Worm (Caenorhabditis elegans) whole organism, L4 larva: Measurements from ENCODE around the gene K07F5.16.

ENCODE experiments used
- F26F4.8 ChIP-seq: fragments of 200-800 bp; sonication (Bioruptor generic); conservative IDR thresholded peaks from 2 replicates; pipeline ENCODE4 v1.3.6; 2022; ENCODE audit warnings: missing genetic modification characterization, missing compliant biosample characterization
- F49E8.2 ChIP-seq: sonication (generic microtip); optimal IDR thresholded peaks from 2 replicates; lab custom pipeline; 2016; ENCODE audit warnings: missing compliant biosample characterization, mild to moderate bottlenecking, missing genetic modification characterization, borderline replicate concordance
- R02D3.7 ChIP-seq: fragments of 150-350 bp; sonication (generic microtip); optimal IDR thresholded peaks from 3 replicates; lab custom pipeline; 2014; ENCODE audit warnings: missing biosample characterization, missing genetic modification characterization
- Y105C5A.15 ChIP-seq: fragments of 200-800 bp; sonication (Bioruptor generic); IDR thresholded peaks from 2 replicates; pipeline ENCODE4 v1.3.6; 2022; ENCODE audit warnings: missing genetic modification characterization, missing compliant biosample characterization
- Y48G9A.11 ChIP-seq: fragments of 200-800 bp; sonication (Bioruptor generic); IDR thresholded peaks from 2 replicates; pipeline ENCODE4 v1.3.6; 2022; ENCODE audit warnings: missing genetic modification reagents, missing genetic modification characterization, missing compliant biosample characterization
- Y75B8A.6 ChIP-seq: fragments of 200-800 bp; sonication (Bioruptor generic); IDR thresholded peaks from 2 replicates; pipeline ENCODE4 v1.3.6; 2022; ENCODE audit warnings: missing genetic modification reagents, missing genetic modification characterization, missing compliant biosample characterization
- ZK546.5 ChIP-seq, 2 experiments: sonication (generic microtip); optimal IDR thresholded peaks; 2 replicates each; lab custom pipeline; 2017; ENCODE audit warnings: missing biosample characterization in 2 of 2, missing genetic modification characterization in 2 of 2
- aha-1 ChIP-seq: fragments of 150-350 bp; peaks from one replicate; lab custom pipeline; 2014; ENCODE audit warnings: missing biosample characterization, missing genetic modification characterization
- attf-4 ChIP-seq: sonication (generic microtip); optimal IDR thresholded peaks from 3 replicates; lab custom pipeline; 2017; ENCODE audit warnings: missing biosample characterization, missing genetic modification characterization
- ceh-20 ChIP-seq: fragments of 200-800 bp; sonication (Bioruptor generic); IDR thresholded peaks from 2 replicates; pipeline ENCODE4 v1.3.6; 2022; ENCODE audit warnings: missing genetic modification reagents, missing genetic modification characterization, missing compliant biosample characterization
- ceh-28 ChIP-seq: fragments of 150-350 bp; optimal IDR thresholded peaks from 2 replicates; lab custom pipeline; 2014; ENCODE audit warnings: missing biosample characterization, missing genetic modification reagents, missing genetic modification characterization
- ceh-62 ChIP-seq: sonication (generic microtip); optimal IDR thresholded peaks from 2 replicates; lab custom pipeline; 2017; ENCODE audit warnings: missing biosample characterization, missing genetic modification characterization
- ceh-82 ChIP-seq: sonication (generic microtip); optimal IDR thresholded peaks from 2 replicates; lab custom pipeline; 2017; ENCODE audit warnings: missing biosample characterization, missing genetic modification characterization
- ces-1 ChIP-seq: fragments of 150-350 bp; sonication (generic microtip); optimal IDR thresholded peaks from 4 replicates; lab custom pipeline; 2014; ENCODE audit warnings: missing biosample characterization, missing genetic modification reagents, missing genetic modification characterization
- daf-12 ChIP-seq: fragments of 150-350 bp; optimal IDR thresholded peaks from 2 replicates; lab custom pipeline; 2014; ENCODE audit warnings: missing biosample characterization, missing genetic modification reagents, missing genetic modification characterization
- daf-19 ChIP-seq: fragments of 200-800 bp; sonication (Bioruptor generic); conservative IDR thresholded peaks from 2 replicates; pipeline ENCODE4 v1.3.6; 2022; ENCODE audit warnings: missing genetic modification characterization, missing compliant biosample characterization
- daf-8 ChIP-seq: fragments of 200-800 bp; sonication (Bioruptor generic); IDR thresholded peaks from 2 replicates; pipeline ENCODE4 v1.3.6; 2022; ENCODE audit warnings: missing genetic modification characterization, missing compliant biosample characterization
- dmd-6 ChIP-seq: fragments of 200-800 bp; sonication (Bioruptor generic); IDR thresholded peaks from 2 replicates; pipeline ENCODE4 v1.3.6; 2022; ENCODE audit warnings: missing genetic modification reagents, missing genetic modification characterization, missing compliant biosample characterization
- dmd-9 ChIP-seq: fragments of 200-800 bp; sonication (Bioruptor generic); IDR thresholded peaks from 2 replicates; pipeline ENCODE4 v1.3.6; 2022; ENCODE audit warnings: missing genetic modification reagents, missing genetic modification characterization, missing compliant biosample characterization
- egl-27 ChIP-seq: sonication (generic microtip); optimal IDR thresholded peaks from 3 replicates; lab custom pipeline; 2017; ENCODE audit warnings: missing biosample characterization, missing genetic modification reagents, missing genetic modification characterization
- gei-8 ChIP-seq: fragments of 200-800 bp; sonication (Bioruptor generic); optimal IDR thresholded peaks from 2 replicates; lab custom pipeline; 2018; ENCODE audit warnings: mild to moderate bottlenecking, missing genetic modification characterization, missing compliant biosample characterization
- hif-1 ChIP-seq, 2 experiments: sonication (generic microtip); optimal IDR thresholded peaks; 2 replicates each; lab custom pipeline; 2016 to 2017; ENCODE audit warnings: missing compliant biosample characterization in 2 of 2, missing genetic modification characterization in 2 of 2, missing genetic modification reagents in 2 of 2, missing genotype in 2 of 2, mild to moderate bottlenecking in 1 of 2
- jun-1 ChIP-seq: fragments of 150-350 bp; optimal IDR thresholded peaks from 2 replicates; lab custom pipeline; 2014; ENCODE audit warnings: missing biosample characterization, missing genetic modification reagents, missing genetic modification characterization
- lin-1 ChIP-seq: fragments of 200-800 bp; sonication (Bioruptor generic); IDR thresholded peaks from 2 replicates; pipeline ENCODE4 v1.3.6; 2022; ENCODE audit warnings: missing genetic modification reagents, missing genetic modification characterization, missing compliant biosample characterization
- lin-15B ChIP-seq: fragments of 150-350 bp; sonication (generic microtip); optimal IDR thresholded peaks from 3 replicates; lab custom pipeline; 2014; ENCODE audit warnings: missing biosample characterization, missing genetic modification characterization
- lin-29 ChIP-seq: fragments of 200-800 bp; sonication (Bioruptor generic); IDR thresholded peaks from 2 replicates; pipeline ENCODE4 v1.3.6; 2022; ENCODE audit warnings: missing genetic modification reagents, missing genetic modification characterization, missing compliant biosample characterization
- lin-39 ChIP-seq: fragments of 150-350 bp; optimal IDR thresholded peaks from 2 replicates; lab custom pipeline; 2014; ENCODE audit warnings: missing biosample characterization, missing genetic modification reagents, missing genetic modification characterization
- mdl-1 ChIP-seq, 2 experiments: fragments of 150-350 bp in 1 of 2; sonication (generic microtip) in 1 of 2; optimal IDR thresholded peaks; 2 replicates each; lab custom pipeline; 2014 to 2017; ENCODE audit warnings: missing biosample characterization in 2 of 2, missing genetic modification characterization in 2 of 2
- mdt-29 ChIP-seq: fragments of 200-800 bp; sonication (Bioruptor generic); IDR thresholded peaks from 2 replicates; pipeline ENCODE4 v1.3.6; 2022; ENCODE audit warnings: missing genetic modification reagents, missing genetic modification characterization, missing compliant biosample characterization
- mep-1 ChIP-seq: fragments of 150-350 bp; sonication (generic microtip); optimal IDR thresholded peaks from 3 replicates; lab custom pipeline; 2014; ENCODE audit warnings: missing biosample characterization, missing genetic modification characterization
- mes-2 ChIP-seq: sonication (generic microtip); optimal IDR thresholded peaks from 2 replicates; lab custom pipeline; 2016; ENCODE audit warnings: missing genotype, mild to moderate bottlenecking, missing genetic modification characterization, missing compliant biosample characterization; ENCODE audit not compliant: poor library complexity, severe bottlenecking
- mxl-2 ChIP-seq: fragments of 200-800 bp; sonication (Bioruptor generic); conservative IDR thresholded peaks from 2 replicates; pipeline ENCODE4 v1.3.6; 2022; ENCODE audit warnings: missing genetic modification reagents, missing genetic modification characterization, missing compliant biosample characterization
- mxl-3 ChIP-seq: fragments of 200-800 bp; sonication (Bioruptor generic); optimal IDR thresholded peaks from 2 replicates; lab custom pipeline; 2018; ENCODE audit warnings: mild to moderate bottlenecking, missing genetic modification characterization, missing compliant biosample characterization
- nhr-11 ChIP-seq: fragments of 150-350 bp; optimal IDR thresholded peaks from 2 replicates; lab custom pipeline; 2014; ENCODE audit warnings: missing biosample characterization, missing genetic modification characterization
- nhr-237 ChIP-seq: sonication (generic microtip); optimal IDR thresholded peaks from 2 replicates; lab custom pipeline; 2017; ENCODE audit warnings: missing biosample characterization, missing genetic modification characterization
- nhr-25 ChIP-seq: sonication (generic microtip); optimal IDR thresholded peaks from 2 replicates; lab custom pipeline; 2017; ENCODE audit warnings: missing genetic modification characterization, mild to moderate bottlenecking, missing compliant biosample characterization, antibody characterized with exemption, moderate library complexity, borderline replicate concordance; ENCODE audit not compliant: insufficient read depth
- nhr-28 ChIP-seq: fragments of 150-350 bp; optimal IDR thresholded peaks from 2 replicates; lab custom pipeline; 2014; ENCODE audit warnings: missing biosample characterization, missing genetic modification characterization
- nhr-41 ChIP-seq: fragments of 200-800 bp; sonication (Bioruptor generic); IDR thresholded peaks from 2 replicates; pipeline ENCODE4 v1.3.6; 2022; ENCODE audit warnings: missing genetic modification reagents, missing genetic modification characterization, missing compliant biosample characterization
- nhr-42 ChIP-seq: fragments of 200-800 bp; sonication (Bioruptor generic); IDR thresholded peaks from 2 replicates; pipeline ENCODE4 v1.3.6; 2022; ENCODE audit warnings: missing genetic modification characterization, missing compliant biosample characterization
- nhr-77 ChIP-seq: fragments of 150-350 bp; optimal IDR thresholded peaks from 2 replicates; lab custom pipeline; 2014; ENCODE audit warnings: missing biosample characterization, missing genetic modification characterization
- pqm-1 ChIP-seq: sonication (generic microtip); optimal IDR thresholded peaks from 2 replicates; lab custom pipeline; 2017; ENCODE audit warnings: missing biosample characterization, missing genetic modification characterization
- saeg-2 ChIP-seq: fragments of 200-800 bp; sonication (Bioruptor generic); IDR thresholded peaks from 2 replicates; pipeline ENCODE4 v1.3.6; 2022; ENCODE audit warnings: missing genetic modification reagents, missing genetic modification characterization, missing compliant biosample characterization
- sdz-12 ChIP-seq: fragments of 200-800 bp; sonication (Bioruptor generic); optimal IDR thresholded peaks from 2 replicates; lab custom pipeline; 2018; ENCODE audit warnings: mild to moderate bottlenecking, missing genetic modification characterization, missing compliant biosample characterization
- skn-1 ChIP-seq: fragments of 150-350 bp; optimal IDR thresholded peaks from 2 replicates; lab custom pipeline; 2014; ENCODE audit warnings: missing biosample characterization, missing genetic modification characterization
- snpc-1.2 ChIP-seq: fragments of 200-800 bp; sonication (Bioruptor generic); IDR thresholded peaks from 2 replicates; pipeline ENCODE4 v1.3.6; 2022; ENCODE audit warnings: missing genetic modification reagents, missing genetic modification characterization, missing compliant biosample characterization
- snpc-4 ChIP-seq: fragments of 150-350 bp; optimal IDR thresholded peaks from 2 replicates; lab custom pipeline; 2014; ENCODE audit warnings: missing biosample characterization, missing genetic modification characterization
- spr-3 ChIP-seq: fragments of 200-800 bp; sonication (Bioruptor generic); optimal IDR thresholded peaks from 2 replicates; lab custom pipeline; 2018; ENCODE audit warnings: mild to moderate bottlenecking, missing genetic modification characterization, missing compliant biosample characterization
- tag-97 ChIP-seq: fragments of 200-800 bp; sonication (Bioruptor generic); IDR thresholded peaks from 2 replicates; pipeline ENCODE4 v1.3.6; 2022; ENCODE audit warnings: missing genetic modification characterization, missing compliant biosample characterization
- unc-39 ChIP-seq: sonication (generic microtip); optimal IDR thresholded peaks from 2 replicates; lab custom pipeline; 2017; ENCODE audit warnings: missing biosample characterization, missing genetic modification characterization
- vab-7 ChIP-seq: fragments of 200-800 bp; sonication (Bioruptor generic); IDR thresholded peaks from 2 replicates; pipeline ENCODE4 v1.3.6; 2022; ENCODE audit warnings: missing genetic modification reagents, missing genetic modification characterization, missing compliant biosample characterization
- zfp-2 ChIP-seq: sonication (generic microtip); optimal IDR thresholded peaks from 2 replicates; lab custom pipeline; 2016; ENCODE audit warnings: mild to moderate bottlenecking, missing genetic modification characterization, missing compliant biosample characterization
- zip-2 ChIP-seq: fragments of 150-350 bp; optimal IDR thresholded peaks from 2 replicates; lab custom pipeline; 2014; ENCODE audit warnings: missing biosample characterization, missing genetic modification characterization
- ztf-11 ChIP-seq: fragments of 150-350 bp; optimal IDR thresholded peaks from 2 replicates; lab custom pipeline; 2014; ENCODE audit warnings: missing biosample characterization, missing genetic modification characterization

The K07F5.16 gene

ce11 chrIV:9857952-9858488, 5.9 kb upstream of the K07F5.16 start, which contains the start of gene npp-1 (continued):
- no peak for TF ChIP-seq zfp-2 (tag; lab: Kevin White, UChicago)
- no peak for TF ChIP-seq dmd-6
- peak; percentile 17 for TF ChIP-seq nhr-28 (tag; lab: Kevin White, UChicago)
- TF ChIP-seq lin-39 (tag; lab: Kevin White, UChicago), result no peak
- TF ChIP-seq nhr-41 (GFP tag; lab: Robert Waterston, UW), result no peak
- no peak for TF ChIP-seq nhr-42 (GFP tag; lab: Robert Waterston, UW)
- no peak for TF ChIP-seq mxl-2
- TF ChIP-seq F26F4.8 (GFP tag; lab: Robert Waterston, UW), result no peak
- TF ChIP-seq Y105C5A.15 (GFP tag; lab: Robert Waterston, UW), result no peak
- no peak for TF ChIP-seq saeg-2
- no peak for TF ChIP-seq ceh-20 (GFP tag; lab: Robert Waterston, UW)
- no peak for TF ChIP-seq egl-27 (tag; lab: Kevin White, UChicago)
- no peak for TF ChIP-seq Y75B8A.6 (GFP tag; lab: Robert Waterston, UW)
- no peak for TF ChIP-seq ceh-62 (tag; lab: Kevin White, UChicago)
- TF ChIP-seq ceh-82 (tag; lab: Kevin White, UChicago), result no peak
- no peak for TF ChIP-seq sdz-12 (GFP tag; lab: Kevin White, UChicago)
- TF ChIP-seq attf-4 (tag; lab: Kevin White, UChicago), result no peak
- no peak for TF ChIP-seq snpc-1.2 (GFP tag; lab: Robert Waterston, UW)
- TF ChIP-seq Y48G9A.11 (GFP tag; lab: Robert Waterston, UW), result no peak
- TF ChIP-seq ceh-28, result no peak
- no peak for TF ChIP-seq tag-97 (GFP tag; lab: Robert Waterston, UW)
- no peak for TF ChIP-seq ces-1 (GFP tag; lab: Kevin White, UChicago)
- TF ChIP-seq vab-7, result 0 out of 2 replicates have a peak, but pooled peaks have one; percentile 5
- no peak for TF ChIP-seq ZK546.5 (tag; optimal IDR thresholded peaks at IDR 0.05; lab: Kevin White, UChicago)
- peak; percentile 57 for TF ChIP-seq aha-1 (tag; lab: Kevin White, UChicago)
- no peak for TF ChIP-seq spr-3 (GFP tag; lab: Kevin White, UChicago)
- TF ChIP-seq daf-8 (GFP tag; lab: Robert Waterston, UW), result no peak
- TF ChIP-seq mxl-3 (GFP tag; lab: Kevin White, UChicago), result no peak
- TF ChIP-seq mep-1, result no peak
- TF ChIP-seq mdl-1 (tag; optimal IDR thresholded peaks at IDR 0.05; lab: Kevin White, UChicago), result no peak
- no peak for TF ChIP-seq lin-29 (GFP tag; lab: Robert Waterston, UW)
- no peak for TF ChIP-seq hif-1 (tag; optimal IDR thresholded peaks at IDR 0.05; lab: Kevin White, UChicago)
- no peak for TF ChIP-seq nhr-237 (tag; lab: Kevin White, UChicago)
- no peak for TF ChIP-seq R02D3.7 (tag; lab: Kevin White, UChicago)
- TF ChIP-seq zip-2 (tag; lab: Kevin White, UChicago), result no peak
- no peak for TF ChIP-seq pqm-1 (tag; lab: Kevin White, UChicago)
- no peak for TF ChIP-seq nhr-25
- no peak for TF ChIP-seq lin-15B
- no peak for TF ChIP-seq F49E8.2 (tag; lab: Kevin White, UChicago)
- TF ChIP-seq snpc-4, result no peak
- TF ChIP-seq unc-39, result no peak
- TF ChIP-seq ztf-11 (tag; lab: Kevin White, UChicago), result no peak
- TF ChIP-seq daf-19 (GFP tag; lab: Robert Waterston, UW), result no peak
- TF ChIP-seq mdt-29 (GFP tag; lab: Robert Waterston, UW), result no peak
- TF ChIP-seq lin-1 (GFP tag; lab: Robert Waterston, UW), result no peak
- no peak for TF ChIP-seq daf-12 (tag; lab: Kevin White, UChicago)
- TF ChIP-seq dmd-9, result no peak
- no peak for TF ChIP-seq skn-1
- TF ChIP-seq jun-1 (tag; lab: Kevin White, UChicago), result no peak
- peak; percentile 28 for TF ChIP-seq nhr-77 (tag; lab: Kevin White, UChicago)
- TF ChIP-seq mes-2 (tag; lab: Kevin White, UChicago), result peak; percentile 88
- TF ChIP-seq gei-8 (GFP tag; lab: Kevin White, UChicago), result no peak
- TF ChIP-seq nhr-11 (tag; lab: Kevin White, UChicago), result no peak
